Fruit fly (Drosophila melanogaster): ENCODE data around the gene bel.

- TF ChIP-seq Vsx2 (GFP tag; optimal IDR thresholded peaks at IDR 0.05; ENCODE audit: partially characterized antibody) (no peak), foxo (GFP tag; optimal IDR thresholded peaks at IDR 0.05) (no peak), Myc (optimal IDR thresholded peaks at IDR 0.05) (no peak)
Observed at dm6 chr3R:8638629-8639028, 21.9 kb downstream of the bel start.

Data from whole organism, wandering third instar larva.